Fruit fly (Drosophila melanogaster): ENCODE results near the gene Ephrin.
A peak's percentile ranks its signal among the peaks of the same experiment; 100 is the strongest.

The Ephrin gene

dm6 chr4:571504-572268 lies at the start of gene Ephrin, which contains the start of gene ND-49:
Gene Ephrin (plus strand): TSS chr4:571755.
Gene ND-49 (minus strand): TSS chr4:571554.
- TF ChIP-seq kay (GFP tag; ENCODE audit: borderline replicate concordance), result peak; percentile 78
- peak; percentile 49 for TF ChIP-seq bab1 (GFP tag; optimal IDR thresholded peaks at IDR 0.05)
- TF ChIP-seq Mnt (GFP tag; optimal IDR thresholded peaks at IDR 0.05), result no peak

- TF ChIP-seq pad (GFP tag; optimal IDR thresholded peaks at IDR 0.05) (no peak), Crg-1 (GFP tag; optimal IDR thresholded peaks at IDR 0.05) (no peak), CG5204 (GFP tag; optimal IDR thresholded peaks at IDR 0.05) (no peak), cic (GFP tag; optimal IDR thresholded peaks at IDR 0.05) (peak; percentile 34), CG12768 (GFP tag; optimal IDR thresholded peaks at IDR 0.05) (no peak), tj (GFP tag; optimal IDR thresholded peaks at IDR 0.05) (peak; percentile 98), kay (GFP tag; ENCODE audit: borderline replicate concordance) (peak; percentile 53), ovo (GFP tag; optimal IDR thresholded peaks at IDR 0.05) (no peak), CG14711 (tag; optimal IDR thresholded peaks at IDR 0.05) (no peak), Clk (GFP tag; optimal IDR thresholded peaks at IDR 0.05) (no peak), CG7045 (GFP tag; optimal IDR thresholded peaks at IDR 0.05) (no peak), Mnt (GFP tag; optimal IDR thresholded peaks at IDR 0.05) (no peak), CG1620 (GFP tag; optimal IDR thresholded peaks at IDR 0.05) (no peak), cnc (optimal IDR thresholded peaks at IDR 0.05) (no peak), CG33017 (tag; optimal IDR thresholded peaks at IDR 0.05) (no peak), bab1 (GFP tag; optimal IDR thresholded peaks at IDR 0.05) (peak; percentile 44), Hr96 (GFP tag; optimal IDR thresholded peaks at IDR 0.05) (no peak), toe (GFP tag; optimal IDR thresholded peaks at IDR 0.05) (no peak), CG7101 (tag; optimal IDR thresholded peaks at IDR 0.05) (no peak), CG11617 (GFP tag; optimal IDR thresholded peaks at IDR 0.05) (no peak)
These were observed 16.8 kb upstream of the Ephrin start for dm6 chr4:554758-555157.

dm6 chr4:557095-557878 lies 14.3 kb upstream of the Ephrin start, which contains the start of gene Tdg:
Gene Tdg (minus strand): TSS chr4:557854.
- TF ChIP-seq Mnt (GFP tag; optimal IDR thresholded peaks at IDR 0.05) (peak; percentile 16), tj (GFP tag; optimal IDR thresholded peaks at IDR 0.05) (peak; percentile 82), CG7101 (tag; optimal IDR thresholded peaks at IDR 0.05) (peak; percentile 46), kay (GFP tag; ENCODE audit: borderline replicate concordance) (peak; percentile 98), Hr96 (GFP tag; optimal IDR thresholded peaks at IDR 0.05) (no peak), CG12768 (GFP tag; optimal IDR thresholded peaks at IDR 0.05) (no peak), Clk (GFP tag; optimal IDR thresholded peaks at IDR 0.05) (no peak), CG11617 (GFP tag; optimal IDR thresholded peaks at IDR 0.05) (peak; percentile 57)

- TF ChIP-seq toe (GFP tag; optimal IDR thresholded peaks at IDR 0.05) (no peak), Crg-1 (GFP tag; optimal IDR thresholded peaks at IDR 0.05) (peak; percentile 63), CG7045 (GFP tag; optimal IDR thresholded peaks at IDR 0.05) (no peak), Hr96 (GFP tag; optimal IDR thresholded peaks at IDR 0.05) (no peak), tj (GFP tag; optimal IDR thresholded peaks at IDR 0.05) (peak; percentile 13), bab1 (GFP tag; optimal IDR thresholded peaks at IDR 0.05) (peak; percentile 53), CG7101 (tag; optimal IDR thresholded peaks at IDR 0.05) (peak; percentile 23), CG1620 (GFP tag; optimal IDR thresholded peaks at IDR 0.05) (no peak), CG33017 (tag; optimal IDR thresholded peaks at IDR 0.05) (peak; percentile 16), CG5204 (GFP tag; optimal IDR thresholded peaks at IDR 0.05) (no peak), Mnt (GFP tag; optimal IDR thresholded peaks at IDR 0.05) (no peak), CG12768 (GFP tag; optimal IDR thresholded peaks at IDR 0.05) (peak; percentile 20), cic (GFP tag; optimal IDR thresholded peaks at IDR 0.05) (peak; percentile 57), kay (GFP tag; ENCODE audit: borderline replicate concordance) (no peak), pad (GFP tag; optimal IDR thresholded peaks at IDR 0.05) (peak; percentile 90)
These were observed 13.7 kb upstream of the Ephrin start, which contains the start of gene Pur-alpha for dm6 chr4:557879-558202. Gene Pur-alpha (plus strand): TSS chr4:558016.

dm6 chr4:558456-558855 lies 13.1 kb upstream of the Ephrin start:
- peak; percentile 27 for TF ChIP-seq CG12768 (GFP tag; optimal IDR thresholded peaks at IDR 0.05)
- TF ChIP-seq CG7101 (tag; optimal IDR thresholded peaks at IDR 0.05), result peak; percentile 2
- peak; percentile 30 for TF ChIP-seq bab1 (GFP tag; optimal IDR thresholded peaks at IDR 0.05)
- peak; percentile 38 for TF ChIP-seq Mnt (GFP tag; optimal IDR thresholded peaks at IDR 0.05)
- peak; percentile 67 for TF ChIP-seq cic (GFP tag; optimal IDR thresholded peaks at IDR 0.05)
- peak; percentile 91 for TF ChIP-seq kay (GFP tag; ENCODE audit: borderline replicate concordance)
- TF ChIP-seq CG14711 (tag; optimal IDR thresholded peaks at IDR 0.05), result peak; percentile 25
- no peak for TF ChIP-seq CG33017 (tag; optimal IDR thresholded peaks at IDR 0.05)
- peak; percentile 7 for TF ChIP-seq CG7045 (GFP tag; optimal IDR thresholded peaks at IDR 0.05)
- no peak for TF ChIP-seq toe (GFP tag; optimal IDR thresholded peaks at IDR 0.05)
- peak; percentile 57 for TF ChIP-seq Crg-1 (GFP tag; optimal IDR thresholded peaks at IDR 0.05)
- TF ChIP-seq pad (GFP tag; optimal IDR thresholded peaks at IDR 0.05), result no peak

- TF ChIP-seq kay (GFP tag; ENCODE audit: borderline replicate concordance) (peak; percentile 91), bab1 (GFP tag; optimal IDR thresholded peaks at IDR 0.05) (no peak)
These were observed 4.3 kb upstream of the Ephrin start for dm6 chr4:567285-567684.
